Fruit fly (Drosophila melanogaster) whole organism: ENCODE data around the gene CG14277.

Source experiments
- CG8478 ChIP-seq: fragments of >200 bp; optimal IDR thresholded peaks from 2 replicates; lab custom pipeline; 2018; ENCODE audit warnings: inconsistent platforms
- Dll ChIP-seq: fragments of >200 bp; optimal IDR thresholded peaks from 2 replicates; lab custom pipeline; 2017
- EcR ChIP-seq, 2 experiments: fragments of >200 bp; optimal IDR thresholded peaks; 2 replicates each; lab custom pipeline; 2017; ENCODE audit warnings: missing biosample characterization in 2 of 2, missing genetic modification characterization in 2 of 2, missing genetic modification reagents in 2 of 2
- pan ChIP-seq: fragments of >200 bp; optimal IDR thresholded peaks from 2 replicates; lab custom pipeline; 2017
- psq ChIP-seq: fragments of >200 bp; optimal IDR thresholded peaks from 2 replicates; lab custom pipeline; 2017
- usp ChIP-seq: fragments of >200 bp; optimal IDR thresholded peaks from 2 replicates; lab custom pipeline; 2017; ENCODE audit warnings: missing biosample characterization, missing genetic modification characterization, mixed read lengths

Gene CG14277

DNA sequence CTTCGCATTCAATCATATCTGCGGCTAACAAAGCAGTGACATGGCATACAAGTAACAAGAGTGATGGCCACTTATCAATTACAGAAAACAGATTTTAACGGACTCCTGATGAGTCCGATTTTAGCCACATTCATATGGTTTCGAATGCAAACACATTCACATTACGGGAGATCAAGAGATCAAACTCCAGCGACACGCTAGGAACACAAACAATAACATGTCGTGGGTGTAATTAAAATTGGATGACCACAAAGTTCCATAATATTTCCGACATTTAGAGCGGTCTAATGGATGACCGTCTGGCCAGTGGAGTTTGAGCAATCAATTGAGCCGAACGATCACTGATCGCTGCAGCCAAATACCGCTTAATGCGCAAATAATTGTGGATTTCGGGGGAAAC is at the start of gene CG14277:
CG14277 (plus strand) TSS at position 301 of the 400 bp plus-strand sequence.
- TF ChIP-seq usp (GFP tag; lab: Kevin White, UChicago) = no peak
- no peak for TF ChIP-seq pan (lab: Kevin White, UChicago)
- TF ChIP-seq psq (lab: Kevin White, UChicago) = no peak
- no peak for TF ChIP-seq CG8478 (lab: Kevin White, UChicago)
- no peak for TF ChIP-seq EcR (GFP tag; optimal IDR thresholded peaks at IDR 0.05; lab: Kevin White, UChicago)
- no peak for TF ChIP-seq Dll (lab: Kevin White, UChicago)

DNA sequence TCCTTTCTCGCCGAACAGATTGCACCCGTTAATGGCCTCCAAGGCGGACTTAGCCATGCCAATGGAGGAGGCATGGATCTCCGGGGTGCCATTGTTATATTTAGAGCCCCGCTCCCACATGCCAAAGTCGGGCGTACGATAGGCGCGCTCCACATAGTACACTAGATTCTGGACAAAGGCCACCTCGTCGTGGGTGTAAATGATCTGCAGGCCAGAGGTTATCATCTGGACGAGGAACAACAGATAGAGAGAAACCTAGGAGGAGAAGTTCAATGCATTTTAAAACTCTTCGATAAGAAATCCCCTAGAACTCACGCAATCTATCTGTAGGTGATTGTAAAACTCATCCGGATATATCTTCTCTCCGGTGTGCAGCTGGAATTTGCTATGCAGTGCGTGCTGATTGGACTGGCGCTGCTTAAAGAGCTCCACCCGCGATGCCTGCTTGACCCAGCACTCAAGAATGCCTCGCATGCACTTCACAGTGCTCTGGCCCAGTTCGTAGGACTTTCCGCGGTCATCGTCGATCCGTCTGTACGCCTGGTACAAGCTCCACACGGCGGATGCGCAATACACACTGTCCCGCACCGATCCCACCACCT is 46.5 kb upstream of the CG14277 start:
- TF ChIP-seq Dll (lab: Kevin White, UChicago) (no peak), pan (lab: Kevin White, UChicago) (no peak), psq (lab: Kevin White, UChicago) (no peak), CG8478 (lab: Kevin White, UChicago) (no peak), EcR (GFP tag; optimal IDR thresholded peaks at IDR 0.05; lab: Kevin White, UChicago) (no peak), usp (GFP tag; lab: Kevin White, UChicago) (no peak)

DNA sequence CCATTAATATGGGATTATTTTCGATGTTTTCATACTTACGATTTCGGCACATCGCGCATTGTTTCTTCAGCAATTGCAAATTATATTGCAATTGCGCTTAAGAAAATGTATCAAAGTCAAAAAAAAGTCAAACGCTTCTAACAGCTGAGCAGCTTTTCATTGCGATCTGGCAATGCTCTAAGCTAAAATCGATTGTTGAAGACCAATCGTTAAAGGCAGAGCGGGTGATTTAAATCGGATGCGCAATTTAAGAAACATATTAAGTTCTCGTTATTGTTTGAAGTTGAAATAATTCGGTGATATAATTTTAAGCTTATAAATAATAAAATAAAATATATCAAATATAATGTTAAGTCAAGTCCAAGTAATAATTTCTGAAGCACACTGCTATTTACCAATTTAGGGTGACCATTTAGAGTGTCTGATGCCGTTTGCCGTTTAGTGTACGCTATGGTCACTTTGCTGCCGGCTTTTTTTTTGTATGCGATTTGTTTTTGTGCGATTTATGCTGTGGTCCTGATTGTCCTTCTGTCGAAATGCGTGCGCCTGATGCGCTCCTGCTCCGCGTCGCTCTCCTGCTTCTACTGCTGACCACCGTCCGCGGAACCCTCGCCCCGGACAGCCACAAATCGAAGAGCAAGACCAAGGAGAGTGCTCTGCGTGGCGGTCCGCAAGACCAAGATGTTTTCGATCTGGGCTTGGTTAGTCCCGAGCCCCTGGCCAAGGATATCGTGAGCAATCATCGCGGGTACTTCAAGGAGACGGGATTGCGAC is 45.3 kb upstream of the CG14277 start, which contains the start of the genes CG8475 and CG8460:
CG8475 (minus strand) TSS at position 162 of the 774 bp plus-strand sequence.
CG8460 (plus strand) TSS at position 437 of the 774 bp plus-strand sequence.
- TF ChIP-seq EcR (GFP tag; optimal IDR thresholded peaks at IDR 0.05; lab: Kevin White, UChicago) (no peak), psq (lab: Kevin White, UChicago) (no peak), pan (lab: Kevin White, UChicago) (no peak), CG8478 (lab: Kevin White, UChicago) (no peak), Dll (lab: Kevin White, UChicago) (no peak), usp (GFP tag; lab: Kevin White, UChicago) (no peak)

DNA sequence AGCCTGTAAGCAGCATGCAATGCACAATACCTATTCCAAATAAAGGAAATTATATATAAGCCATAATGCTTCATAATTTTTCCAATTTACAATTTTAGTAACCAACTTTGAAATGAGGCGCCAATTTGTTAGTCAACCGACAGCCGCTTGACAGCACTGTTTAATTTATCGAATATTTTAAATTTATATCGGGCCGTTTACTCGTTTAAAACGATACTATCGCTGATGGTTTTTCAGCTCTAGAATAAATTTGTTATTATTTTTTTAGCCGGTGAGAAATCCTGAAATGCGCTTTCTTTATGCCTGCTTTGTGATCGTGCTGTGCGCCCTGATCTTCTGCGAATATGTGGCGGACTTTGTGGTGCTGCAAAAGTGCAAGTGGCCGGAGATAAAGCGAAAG is 43.5 kb upstream of the CG14277 start, which contains the start of gene PGAP5:
PGAP5 (plus strand) TSS at position 126 of the 400 bp plus-strand sequence.
- TF ChIP-seq usp (GFP tag; lab: Kevin White, UChicago) (no peak), EcR (GFP tag; optimal IDR thresholded peaks at IDR 0.05; lab: Kevin White, UChicago) (no peak), pan (lab: Kevin White, UChicago) (no peak), Dll (lab: Kevin White, UChicago) (no peak), CG8478 (lab: Kevin White, UChicago) (no peak)

DNA sequence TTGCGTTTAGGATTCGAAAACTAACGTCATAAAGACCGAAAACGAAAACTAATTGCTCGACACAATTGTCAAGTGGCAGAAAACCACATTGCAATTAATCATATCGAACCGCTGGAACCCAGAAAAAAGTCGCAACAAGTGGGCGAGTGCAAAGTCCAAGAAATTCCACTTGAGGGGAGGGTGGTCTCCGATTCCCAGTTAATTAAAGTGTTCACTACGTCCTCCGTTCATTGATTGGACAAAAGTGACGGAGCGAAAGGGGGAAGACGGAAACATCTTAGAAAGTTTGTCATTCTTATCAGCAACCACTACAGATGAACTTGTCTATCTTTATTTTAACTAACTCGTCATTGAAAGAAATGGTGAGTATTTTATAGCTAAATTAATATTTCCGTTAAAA is 39.7 kb upstream of the CG14277 start:
- no peak for TF ChIP-seq psq (lab: Kevin White, UChicago)
- TF ChIP-seq CG8478 (lab: Kevin White, UChicago) = no peak
- no peak for TF ChIP-seq usp (GFP tag; lab: Kevin White, UChicago)
- TF ChIP-seq Dll (lab: Kevin White, UChicago) = no peak
- no peak for TF ChIP-seq pan (lab: Kevin White, UChicago)
- TF ChIP-seq EcR (GFP tag; optimal IDR thresholded peaks at IDR 0.05; lab: Kevin White, UChicago) = no peak

DNA sequence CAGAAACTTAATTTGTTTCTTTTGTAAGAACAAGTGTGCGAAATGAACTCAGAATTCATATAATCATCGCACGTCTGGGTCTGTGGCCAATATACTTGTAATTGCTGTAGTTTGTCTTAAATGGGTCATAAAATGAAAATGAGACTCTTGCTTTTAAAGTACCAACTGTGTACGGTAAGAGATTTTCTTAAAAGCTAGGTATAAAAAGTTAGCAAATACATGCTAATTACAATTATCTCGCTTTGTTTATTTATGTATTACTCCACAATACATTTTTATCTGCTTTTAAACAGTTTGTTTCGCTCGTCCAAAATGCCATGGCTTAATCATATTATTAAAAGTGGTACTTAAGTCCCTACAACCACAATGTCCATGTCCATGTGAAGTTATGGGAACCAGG is 38.5 kb upstream of the CG14277 start:
- no peak for TF ChIP-seq pan (lab: Kevin White, UChicago)
- TF ChIP-seq Dll (lab: Kevin White, UChicago) = no peak
- no peak for TF ChIP-seq usp (GFP tag; lab: Kevin White, UChicago)
- TF ChIP-seq CG8478 (lab: Kevin White, UChicago) = no peak
- TF ChIP-seq EcR (GFP tag; optimal IDR thresholded peaks at IDR 0.05; lab: Kevin White, UChicago) = no peak
- TF ChIP-seq psq (lab: Kevin White, UChicago) = no peak

DNA sequence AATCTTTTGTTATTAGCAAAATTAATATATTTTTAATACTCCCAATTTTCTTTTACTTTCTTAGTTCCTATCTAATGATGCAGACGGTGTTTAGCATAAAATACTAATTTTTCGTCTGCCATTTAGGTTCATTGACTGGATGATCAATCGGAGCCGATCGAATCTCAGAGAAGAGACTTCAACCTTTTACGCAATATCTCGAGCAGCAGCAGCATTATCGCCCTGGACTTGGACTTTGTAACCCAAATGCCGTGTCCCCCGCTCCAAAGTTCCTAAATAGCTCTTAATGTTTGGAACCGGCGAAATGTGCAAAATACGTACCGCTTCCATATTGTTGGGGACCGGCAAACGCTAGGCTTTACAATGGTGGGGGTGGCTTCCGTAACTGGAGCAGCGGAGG is 37.9 kb upstream of the CG14277 start:
- no peak for TF ChIP-seq CG8478 (lab: Kevin White, UChicago)
- TF ChIP-seq Dll (lab: Kevin White, UChicago) = no peak
- TF ChIP-seq usp (GFP tag; lab: Kevin White, UChicago) = no peak
- no peak for TF ChIP-seq EcR (GFP tag; optimal IDR thresholded peaks at IDR 0.05; lab: Kevin White, UChicago)
- no peak for TF ChIP-seq psq (lab: Kevin White, UChicago)
- TF ChIP-seq pan (lab: Kevin White, UChicago) = no peak

DNA sequence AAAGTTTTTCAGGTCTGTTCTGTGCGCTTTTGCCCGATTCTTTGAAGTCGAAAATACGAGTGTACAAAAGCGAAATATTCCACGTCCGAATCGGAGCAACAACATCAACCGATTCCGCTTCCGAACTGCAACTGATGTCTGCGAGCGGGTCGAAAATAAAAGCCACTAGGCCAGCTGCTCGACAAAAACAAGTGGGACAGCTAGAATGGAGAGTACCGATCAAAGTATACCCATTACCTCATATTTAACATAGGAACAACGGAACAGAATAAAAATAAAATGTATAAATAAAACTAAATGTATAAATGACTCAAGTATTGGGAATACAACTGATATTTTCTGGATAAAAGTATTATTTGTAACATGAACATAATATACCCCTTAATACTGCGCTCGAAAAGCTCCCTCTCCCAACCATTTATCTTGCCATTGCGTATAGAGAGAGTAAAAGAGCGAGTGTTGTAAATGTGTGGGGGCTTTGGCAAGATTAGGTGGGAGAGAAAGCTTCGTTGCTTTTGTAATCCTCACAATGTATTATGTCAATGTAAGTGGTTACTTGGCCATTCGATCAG is 37.2 kb upstream of the CG14277 start, which contains the start of gene SLC5A11:
SLC5A11 (minus strand) TSS at position 137 of the 572 bp plus-strand sequence.
- TF ChIP-seq pan (lab: Kevin White, UChicago) = peak; percentile 98
- no peak for TF ChIP-seq usp (GFP tag; lab: Kevin White, UChicago)

DNA sequence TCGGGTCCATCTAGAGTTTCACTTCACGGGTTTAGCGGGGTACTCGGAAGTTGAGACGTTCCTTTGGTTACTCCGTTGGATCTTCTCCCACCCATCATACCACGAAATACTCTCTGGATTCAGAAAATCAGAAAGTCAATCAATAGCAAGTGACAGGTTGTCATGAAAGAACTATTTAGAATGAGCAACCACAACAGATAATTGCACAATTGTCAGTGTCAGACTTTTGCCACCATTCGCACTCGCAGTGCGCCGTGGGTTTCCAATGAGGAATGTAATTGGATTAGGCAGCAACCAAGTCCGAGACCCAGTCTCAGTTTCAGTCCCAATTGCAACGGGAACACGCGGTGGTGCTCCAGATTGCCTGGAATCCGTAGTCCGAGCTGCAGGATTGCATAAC is 36.4 kb upstream of the CG14277 start, which contains the start of gene CG8419:
CG8419 (plus strand) TSS at position 301 of the 400 bp plus-strand sequence.
- TF ChIP-seq CG8478 (lab: Kevin White, UChicago) = no peak
- no peak for TF ChIP-seq Dll (lab: Kevin White, UChicago)
- no peak for TF ChIP-seq EcR (GFP tag; optimal IDR thresholded peaks at IDR 0.05; lab: Kevin White, UChicago)
- TF ChIP-seq pan (lab: Kevin White, UChicago) = no peak
- no peak for TF ChIP-seq psq (lab: Kevin White, UChicago)
- TF ChIP-seq usp (GFP tag; lab: Kevin White, UChicago) = no peak

DNA sequence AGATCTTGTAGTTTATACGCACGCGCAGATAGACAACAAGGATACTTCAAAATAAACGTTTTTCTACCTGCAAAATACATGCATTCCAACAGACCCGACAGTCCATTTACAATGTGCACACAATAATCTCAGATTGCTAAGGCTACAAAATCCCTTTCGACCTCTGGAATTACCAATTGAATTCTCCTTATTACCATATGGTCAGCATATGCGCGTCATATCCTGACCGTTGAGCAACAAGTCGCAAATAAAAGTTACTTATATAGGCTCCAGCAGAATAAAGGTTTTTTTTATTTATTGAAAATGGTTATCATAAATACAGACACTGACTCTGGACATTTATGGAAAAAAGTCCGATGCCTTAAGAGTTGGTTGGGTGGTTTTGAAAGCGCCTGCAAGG is 32.9 kb upstream of the CG14277 start:
- TF ChIP-seq EcR (GFP tag; optimal IDR thresholded peaks at IDR 0.05; lab: Kevin White, UChicago) (no peak), usp (GFP tag; lab: Kevin White, UChicago) (no peak), pan (lab: Kevin White, UChicago) (no peak), psq (lab: Kevin White, UChicago) (no peak), CG8478 (lab: Kevin White, UChicago) (no peak), Dll (lab: Kevin White, UChicago) (no peak)
